Fruit fly (Drosophila melanogaster) whole organism, embryonic: ENCODE measurements around the gene Tpst.
A peak's percentile ranks its signal among the peaks of the same experiment; 100 is the strongest.

ENCODE experiments used
- ATbp ChIP-seq: fragments of 200-800 bp; sonication (Bioruptor generic); optimal IDR thresholded peaks from 2 replicates; lab custom pipeline; 2017; ENCODE audit warnings: missing biosample characterization, mild to moderate bottlenecking, missing genetic modification characterization, missing genetic modification reagents
- Atf6 ChIP-seq: fragments of 200-800 bp; sonication (Bioruptor generic); IDR thresholded peaks from 2 replicates; pipeline ENCODE4 v1.3.6; 2022; ENCODE audit warnings: missing biosample characterization, missing genetic modification characterization
- CG10209 ChIP-seq: fragments of 200-800 bp; sonication (Bioruptor generic); optimal IDR thresholded peaks from 3 replicates; lab custom pipeline; 2017; ENCODE audit warnings: missing biosample characterization, mild to moderate bottlenecking, missing genetic modification characterization, missing genetic modification reagents
- CG10565 ChIP-seq: fragments of 200-800 bp; sonication (Bioruptor generic); optimal IDR thresholded peaks from 3 replicates; lab custom pipeline; 2016; ENCODE audit warnings: missing biosample characterization, mild to moderate bottlenecking, missing genetic modification characterization
- CG11695 ChIP-seq: fragments of 200-800 bp; sonication (Bioruptor generic); IDR thresholded peaks from 3 replicates; pipeline ENCODE4 v1.3.6; 2022; ENCODE audit warnings: missing biosample characterization, missing genetic modification characterization
- CG12659 ChIP-seq: fragments of 200-800 bp; sonication (Bioruptor generic); optimal IDR thresholded peaks from 3 replicates; lab custom pipeline; 2017; ENCODE audit warnings: mild to moderate bottlenecking, missing biosample characterization, missing genetic modification reagents, missing genetic modification characterization
- CG12769 ChIP-seq: fragments of 200-800 bp; sonication (Bioruptor generic); optimal IDR thresholded peaks from 2 replicates; lab custom pipeline; 2019; ENCODE audit warnings: missing biosample characterization, mild to moderate bottlenecking, missing genetic modification characterization, moderate library complexity
- CG13894 ChIP-seq: fragments of 200-800 bp; sonication (Bioruptor generic); optimal IDR thresholded peaks from 3 replicates; lab custom pipeline; 2018; ENCODE audit warnings: missing biosample characterization, mild to moderate bottlenecking, missing genetic modification characterization, moderate library complexity
- CG15514 ChIP-seq: fragments of 200-800 bp; sonication (Bioruptor generic); optimal IDR thresholded peaks from 3 replicates; lab custom pipeline; 2017; ENCODE audit warnings: missing biosample characterization, missing genetic modification characterization, mild to moderate bottlenecking, moderate library complexity, missing genetic modification reagents
- CG15601 ChIP-seq: fragments of 200-800 bp; sonication (Bioruptor generic); optimal IDR thresholded peaks from 3 replicates; lab custom pipeline; 2019; ENCODE audit warnings: missing biosample characterization, mild to moderate bottlenecking, missing genetic modification characterization, moderate library complexity
- CG17359 ChIP-seq: fragments of 200-800 bp; sonication (Bioruptor generic); optimal IDR thresholded peaks from 3 replicates; lab custom pipeline; 2018; ENCODE audit warnings: missing biosample characterization, mild to moderate bottlenecking, missing genetic modification characterization, moderate library complexity
- CG30431 ChIP-seq: fragments of 200-800 bp; sonication (Bioruptor generic); optimal IDR thresholded peaks from 2 replicates; lab custom pipeline; 2017; ENCODE audit warnings: missing biosample characterization, missing genetic modification characterization
- CG31441 ChIP-seq: fragments of 200-800 bp; sonication (Bioruptor generic); IDR thresholded peaks from 2 replicates; pipeline ENCODE4 v1.3.6; 2022; ENCODE audit warnings: missing biosample characterization, missing genetic modification characterization
- CG32532 ChIP-seq: fragments of 200-800 bp; sonication (Bioruptor generic); IDR thresholded peaks from 2 replicates; pipeline ENCODE4 v1.3.6; 2022; ENCODE audit warnings: missing biosample characterization, missing genetic modification characterization
- CG3281 ChIP-seq: fragments of 200-800 bp; sonication (Bioruptor generic); optimal IDR thresholded peaks from 3 replicates; lab custom pipeline; 2017; ENCODE audit warnings: missing biosample characterization, mild to moderate bottlenecking, missing genetic modification characterization
- CG34422 ChIP-seq: fragments of 200-800 bp; sonication (Bioruptor generic); IDR thresholded peaks from 3 replicates; pipeline ENCODE4 v1.3.6; 2022; ENCODE audit warnings: missing biosample characterization, missing genetic modification characterization
- CG5245 ChIP-seq: fragments of 200-800 bp; sonication (Bioruptor generic); optimal IDR thresholded peaks from 3 replicates; lab custom pipeline; 2016; ENCODE audit warnings: missing biosample characterization, missing genetic modification characterization
- CG8944 ChIP-seq: fragments of 200-800 bp; sonication (Bioruptor generic); optimal IDR thresholded peaks from 3 replicates; lab custom pipeline; 2016; ENCODE audit warnings: missing biosample characterization, missing genetic modification characterization
- CG9817 ChIP-seq: fragments of 200-800 bp; sonication (Bioruptor generic); optimal IDR thresholded peaks from 2 replicates; lab custom pipeline; 2018; ENCODE audit warnings: missing biosample characterization, mild to moderate bottlenecking, missing genetic modification characterization, moderate library complexity
- Dbx ChIP-seq: fragments of 200-800 bp; sonication (Bioruptor generic); IDR thresholded peaks from 3 replicates; pipeline ENCODE4 v1.3.6; 2022; ENCODE audit warnings: missing biosample characterization, missing genetic modification characterization
- Fer1 ChIP-seq: fragments of 200-800 bp; sonication (Bioruptor generic); optimal IDR thresholded peaks from 2 replicates; lab custom pipeline; 2017; ENCODE audit warnings: missing biosample characterization, mild to moderate bottlenecking, missing genetic modification characterization
- Fer2 ChIP-seq: fragments of 200-800 bp; sonication (Bioruptor generic); optimal IDR thresholded peaks from 2 replicates; lab custom pipeline; 2018; ENCODE audit warnings: missing biosample characterization, mild to moderate bottlenecking, missing genetic modification characterization, moderate library complexity
- GATAe ChIP-seq: fragments of 200-800 bp; sonication (Bioruptor generic); conservative IDR thresholded peaks from 2 replicates; pipeline ENCODE4 v1.3.6; 2022; ENCODE audit warnings: missing biosample characterization, missing genetic modification characterization
- Hr51 ChIP-seq, 2 experiments: fragments of 200-800 bp; sonication (Bioruptor generic); optimal IDR thresholded peaks; 2 replicates in 1 of 2; 3 replicates in 1 of 2; lab custom pipeline; 2016 to 2018; ENCODE audit warnings: missing biosample characterization in 2 of 2, missing genetic modification characterization in 2 of 2, mild to moderate bottlenecking in 1 of 2, moderate library complexity in 1 of 2
- Jarid2 ChIP-seq: fragments of 200-800 bp; sonication (Bioruptor generic); optimal IDR thresholded peaks from 3 replicates; lab custom pipeline; 2017; ENCODE audit warnings: mild to moderate bottlenecking, missing biosample characterization, missing genetic modification reagents, missing genetic modification characterization
- MBD-R2 ChIP-seq: fragments of 200-800 bp; sonication (Bioruptor generic); IDR thresholded peaks from 2 replicates; pipeline ENCODE4 v1.3.6; 2022; ENCODE audit warnings: missing biosample characterization, missing genetic modification characterization
- MTF-1 ChIP-seq: fragments of 200-800 bp; sonication (Bioruptor generic); optimal IDR thresholded peaks from 2 replicates; lab custom pipeline; 2018; ENCODE audit warnings: missing biosample characterization, mild to moderate bottlenecking, missing genetic modification characterization, borderline replicate concordance
- Med ChIP-seq: fragments of 200-800 bp; sonication (Bioruptor generic); peaks from one replicate; lab custom pipeline; 2016; ENCODE audit warnings: missing biosample characterization, missing genetic modification characterization, mild to moderate bottlenecking, inconsistent platforms, moderate library complexity
- Nf-YB ChIP-seq: fragments of 200-800 bp; sonication (Bioruptor generic); optimal IDR thresholded peaks from 3 replicates; lab custom pipeline; 2019; ENCODE audit warnings: missing biosample characterization, mild to moderate bottlenecking, missing genetic modification characterization, moderate library complexity
- NfI ChIP-seq: fragments of 200-800 bp; sonication (Bioruptor generic); optimal IDR thresholded peaks from 3 replicates; lab custom pipeline; 2018; ENCODE audit warnings: missing biosample characterization, mild to moderate bottlenecking, missing genetic modification characterization, moderate library complexity
- Oli ChIP-seq: fragments of 200-800 bp; sonication (Bioruptor generic); optimal IDR thresholded peaks from 2 replicates; lab custom pipeline; 2018; ENCODE audit warnings: missing biosample characterization, mild to moderate bottlenecking, missing genetic modification characterization, moderate library complexity
- Rfx ChIP-seq: fragments of 200-800 bp; sonication (Bioruptor generic); IDR thresholded peaks from 2 replicates; pipeline ENCODE4 v1.3.6; 2022; ENCODE audit warnings: missing biosample characterization, missing genetic modification characterization
- Sox100B ChIP-seq: fragments of 200-800 bp; sonication (Bioruptor generic); optimal IDR thresholded peaks from 3 replicates; lab custom pipeline; 2018; ENCODE audit warnings: missing biosample characterization, mild to moderate bottlenecking, missing genetic modification characterization
- abd-A ChIP-seq: fragments of 200-800 bp; sonication (Bioruptor generic); optimal IDR thresholded peaks from 3 replicates; lab custom pipeline; 2019; ENCODE audit warnings: missing biosample characterization, mild to moderate bottlenecking, missing genetic modification characterization, moderate library complexity
- cg ChIP-seq: fragments of 200-800 bp; sonication (Bioruptor generic); optimal IDR thresholded peaks from 3 replicates; lab custom pipeline; 2019; ENCODE audit warnings: missing biosample characterization, mild to moderate bottlenecking, missing genetic modification characterization, moderate library complexity
- chn ChIP-seq: fragments of 200-800 bp; sonication (Bioruptor generic); optimal IDR thresholded peaks from 2 replicates; lab custom pipeline; 2016; ENCODE audit warnings: missing biosample characterization, missing genetic modification characterization
- ci ChIP-seq: fragments of 200-800 bp; sonication (Bioruptor generic); IDR thresholded peaks from 3 replicates; pipeline ENCODE4 v1.3.6; 2022; ENCODE audit warnings: missing biosample characterization, missing genetic modification characterization
- disco-r ChIP-seq: fragments of 200-800 bp; sonication (Bioruptor generic); optimal IDR thresholded peaks from 2 replicates; lab custom pipeline; 2016; ENCODE audit warnings: missing biosample characterization, missing genetic modification characterization
- dmrt99B ChIP-seq: fragments of 200-800 bp; sonication (Bioruptor generic); optimal IDR thresholded peaks from 2 replicates; lab custom pipeline; 2018; ENCODE audit warnings: missing biosample characterization, mild to moderate bottlenecking, missing genetic modification characterization, moderate library complexity
- ems ChIP-seq: fragments of 200-800 bp; sonication (Bioruptor generic); optimal IDR thresholded peaks from 3 replicates; lab custom pipeline; 2016; ENCODE audit warnings: missing biosample characterization, missing genetic modification characterization
- gro ChIP-seq: fragments of 200-800 bp; sonication (Bioruptor generic); optimal IDR thresholded peaks from 2 replicates; lab custom pipeline; 2016; ENCODE audit warnings: missing biosample characterization, missing genetic modification characterization
- jing ChIP-seq: fragments of 200-800 bp; sonication (Bioruptor generic); optimal IDR thresholded peaks from 2 replicates; lab custom pipeline; 2018; ENCODE audit warnings: missing biosample characterization, mild to moderate bottlenecking, missing genetic modification characterization
- lab ChIP-seq: fragments of 200-800 bp; sonication (Bioruptor generic); optimal IDR thresholded peaks from 3 replicates; lab custom pipeline; 2017; ENCODE audit warnings: missing biosample characterization, missing genetic modification characterization, mild to moderate bottlenecking, moderate library complexity, missing genetic modification reagents
- mirr ChIP-seq: fragments of 200-800 bp; sonication (Bioruptor generic); optimal IDR thresholded peaks from 3 replicates; lab custom pipeline; 2018; ENCODE audit warnings: missing biosample characterization, mild to moderate bottlenecking, missing genetic modification characterization
- sc ChIP-seq, 3 experiments: fragments of >200 bp in 2 of 3; fragments of 200-800 bp in 1 of 3; sonication (Bioruptor generic) in 1 of 3; optimal IDR thresholded peaks; 2 replicates in 2 of 3; 3 replicates in 1 of 3; lab custom pipeline; 2017; ENCODE audit warnings: mild to moderate bottlenecking in 1 of 3, missing biosample characterization in 1 of 3, missing genetic modification characterization in 1 of 3, missing genetic modification reagents in 1 of 3
- seq ChIP-seq: fragments of 200-800 bp; sonication (Bioruptor generic); IDR thresholded peaks from 2 replicates; pipeline ENCODE4 v1.3.6; 2022; ENCODE audit warnings: missing biosample characterization, missing genetic modification characterization
- ssp ChIP-seq: fragments of 200-800 bp; sonication (Bioruptor generic); IDR thresholded peaks from 2 replicates; pipeline ENCODE4 v1.3.6; 2022; ENCODE audit warnings: missing biosample characterization, missing genetic modification characterization
- sug ChIP-seq: fragments of 200-800 bp; optimal IDR thresholded peaks from 2 replicates; lab custom pipeline; 2019; ENCODE audit warnings: missing biosample characterization, mild to moderate bottlenecking, missing genetic modification characterization, moderate library complexity
- trem ChIP-seq: fragments of 200-800 bp; optimal IDR thresholded peaks from 3 replicates; lab custom pipeline; 2019; ENCODE audit warnings: missing biosample characterization, mild to moderate bottlenecking, missing genetic modification characterization, moderate library complexity

Tpst gene

DNA sequence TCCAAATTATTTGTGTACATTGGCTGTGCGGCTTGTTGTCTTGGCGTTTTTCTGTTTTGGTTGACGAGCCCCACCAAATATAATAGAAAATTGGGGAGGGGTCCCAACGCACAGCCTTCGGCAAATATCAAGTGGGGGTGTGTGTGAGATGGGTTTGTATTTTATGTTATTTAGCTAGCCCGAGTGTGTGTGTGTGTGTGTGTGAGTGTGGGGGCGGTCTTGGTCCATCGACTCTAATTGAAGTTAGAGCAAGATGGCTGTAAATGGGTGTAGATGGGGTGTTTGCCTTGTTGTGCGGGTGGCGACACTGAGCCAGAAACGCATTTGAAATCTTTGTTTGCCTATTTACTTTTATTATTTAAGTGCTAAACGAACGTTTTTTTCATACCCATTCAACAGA, 69.0 kb downstream of the Tpst start (continued):
- TF ChIP-seq Atf6 (GFP tag; lab: Robert Waterston, UW): peak; percentile 9; the same call in 1 of the 2 replicates
- TF ChIP-seq CG11695 (GFP tag; lab: Robert Waterston, UW): peak; percentile 15; the same call in 1 of the 3 replicates
- TF ChIP-seq CG15601 (tag; lab: Kevin White, UChicago): peak; percentile 25
- TF ChIP-seq gro (GFP tag; lab: Kevin White, UChicago): no peak
- peak; percentile 0 for TF ChIP-seq disco-r (GFP tag; lab: Kevin White, UChicago)
- peak; percentile 71 for TF ChIP-seq Med (GFP tag; lab: Kevin White, UChicago)
- TF ChIP-seq CG8944: no peak
- peak; percentile 51 for TF ChIP-seq ATbp
- TF ChIP-seq Jarid2 (GFP tag; lab: Kevin White, UChicago): peak; percentile 13
- no peak for TF ChIP-seq CG5245 (GFP tag; lab: Kevin White, UChicago)
- peak; percentile 37 for TF ChIP-seq CG12769
- TF ChIP-seq CG13894 (tag; lab: Kevin White, UChicago): peak; percentile 54
- 0 out of 2 replicates have a peak, but pooled peaks have one; percentile 13 for TF ChIP-seq CG31441 (GFP tag; lab: Robert Waterston, UW)
- TF ChIP-seq CG10565 (GFP tag; lab: Kevin White, UChicago): no peak
- 0 out of 3 replicates have a peak, but pooled peaks have one; percentile 40 for TF ChIP-seq Dbx (GFP tag; lab: Robert Waterston, UW)
- TF ChIP-seq NfI (GFP tag; lab: Kevin White, UChicago): no peak
- no peak for TF ChIP-seq Fer2 (tag; lab: Kevin White, UChicago)
- peak; percentile 37 for TF ChIP-seq abd-A (tag; lab: Kevin White, UChicago)
- peak; percentile 13 for TF ChIP-seq CG9817 (tag; lab: Kevin White, UChicago)
- TF ChIP-seq CG3281: peak; percentile 23
- peak; percentile 15; the same call in 1 of the 3 replicates for TF ChIP-seq ci (GFP tag; lab: Robert Waterston, UW)
- no peak for TF ChIP-seq Nf-YB (GFP tag; lab: Kevin White, UChicago)
- TF ChIP-seq GATAe: no peak
- TF ChIP-seq Fer1 (GFP tag; lab: Kevin White, UChicago): no peak
- no peak for TF ChIP-seq Hr51 (GFP tag; optimal IDR thresholded peaks at IDR 0.05; lab: Kevin White, UChicago)
- no peak for TF ChIP-seq trem
- peak; percentile 26 for TF ChIP-seq CG17359
- TF ChIP-seq Sox100B: peak; percentile 27
- no peak for TF ChIP-seq sc (optimal IDR thresholded peaks at IDR 0.05; lab: Kevin White, UChicago)
- no peak for TF ChIP-seq sc (GFP tag; optimal IDR thresholded peaks at IDR 0.05; lab: Kevin White, UChicago)
- TF ChIP-seq MBD-R2 (GFP tag; lab: Robert Waterston, UW): no peak
- TF ChIP-seq Rfx (GFP tag; lab: Robert Waterston, UW): peak; percentile 46; the same call in 1 of the 2 replicates
- TF ChIP-seq CG34422 (GFP tag; lab: Robert Waterston, UW): no peak
- TF ChIP-seq sug (tag; lab: Kevin White, UChicago): peak; percentile 19
- TF ChIP-seq seq: peak; percentile 37; the same call in 1 of the 2 replicates
- peak; percentile 9 for TF ChIP-seq CG10209 (GFP tag; lab: Kevin White, UChicago)
- TF ChIP-seq Oli: no peak
- no peak for TF ChIP-seq ems (GFP tag; lab: Kevin White, UChicago)
- TF ChIP-seq CG32532 (GFP tag; lab: Robert Waterston, UW): 0 out of 2 replicates have a peak, but pooled peaks have one; percentile 24
- TF ChIP-seq CG12659 (GFP tag; lab: Kevin White, UChicago): peak; percentile 13
- peak; percentile 29 for TF ChIP-seq dmrt99B (tag; lab: Kevin White, UChicago)
- no peak for TF ChIP-seq MTF-1 (GFP tag; lab: Kevin White, UChicago)
- TF ChIP-seq jing (GFP tag; lab: Kevin White, UChicago): no peak
- peak; percentile 36 for TF ChIP-seq lab (GFP tag; lab: Kevin White, UChicago)
- no peak for TF ChIP-seq chn (GFP tag; lab: Kevin White, UChicago)
- TF ChIP-seq cg (GFP tag; lab: Kevin White, UChicago): peak; percentile 42
- peak; percentile 22 for TF ChIP-seq CG15514 (GFP tag; lab: Kevin White, UChicago)
- TF ChIP-seq CG30431 (GFP tag; lab: Kevin White, UChicago): no peak
- TF ChIP-seq ssp (GFP tag; lab: Robert Waterston, UW): no peak
- peak; percentile 36 for TF ChIP-seq mirr (GFP tag; lab: Kevin White, UChicago)
